Fruit fly (Drosophila melanogaster) whole organism, adult: ENCODE measurements around the gene CG44038.

ENCODE experiments used
- CG11617 ChIP-seq: fragments of 200-800 bp; sonication (Bioruptor generic); optimal IDR thresholded peaks from 2 replicates; lab custom pipeline; 2017; ENCODE audit warnings: mild to moderate bottlenecking, missing biosample characterization, missing genetic modification reagents, missing genetic modification characterization
- CG12768 ChIP-seq: fragments of 200-800 bp; sonication (Bioruptor generic); optimal IDR thresholded peaks from 2 replicates; lab custom pipeline; 2017; ENCODE audit warnings: missing biosample characterization, missing genetic modification characterization, mild to moderate bottlenecking, moderate library complexity, missing genetic modification reagents
- CG1620 ChIP-seq: fragments of 200-800 bp; sonication (Bioruptor generic); optimal IDR thresholded peaks from 2 replicates; lab custom pipeline; 2016; ENCODE audit warnings: missing biosample characterization, missing genetic modification characterization
- Clk ChIP-seq: fragments of 200-800 bp; sonication (Bioruptor generic); optimal IDR thresholded peaks from 2 replicates; lab custom pipeline; 2017; ENCODE audit warnings: missing biosample characterization, missing genetic modification characterization
- Hr96 ChIP-seq: fragments of 200-800 bp; sonication (Bioruptor generic); optimal IDR thresholded peaks from 2 replicates; lab custom pipeline; 2016; ENCODE audit warnings: missing biosample characterization, missing genetic modification characterization
- Mnt ChIP-seq: fragments of 200-800 bp; sonication (Bioruptor generic); optimal IDR thresholded peaks from 2 replicates; lab custom pipeline; 2016; ENCODE audit warnings: missing biosample characterization, mild to moderate bottlenecking, missing genetic modification characterization
- bab1 ChIP-seq: fragments of 200-800 bp; sonication (Bioruptor generic); optimal IDR thresholded peaks from 3 replicates; lab custom pipeline; 2019; ENCODE audit warnings: missing biosample characterization, mild to moderate bottlenecking, missing genetic modification characterization, moderate library complexity
- kay ChIP-seq: fragments of 200-800 bp; sonication (Bioruptor generic); peaks from one replicate; lab custom pipeline; 2016; ENCODE audit warnings: missing biosample characterization, missing genetic modification characterization, borderline replicate concordance
- ovo ChIP-seq: fragments of 200-800 bp; sonication (Bioruptor generic); optimal IDR thresholded peaks from 2 replicates; lab custom pipeline; 2016; ENCODE audit warnings: missing biosample characterization, missing genetic modification characterization
- pad ChIP-seq: fragments of 200-800 bp; sonication (Bioruptor generic); optimal IDR thresholded peaks from 3 replicates; lab custom pipeline; 2017; ENCODE audit warnings: missing biosample characterization, missing genetic modification characterization, mild to moderate bottlenecking, moderate library complexity, missing genetic modification reagents
- tj ChIP-seq: fragments of 200-800 bp; sonication (Bioruptor generic); optimal IDR thresholded peaks from 3 replicates; lab custom pipeline; 2017; ENCODE audit warnings: missing biosample characterization, mild to moderate bottlenecking, missing genetic modification characterization, moderate library complexity
- toe ChIP-seq: fragments of 200-800 bp; sonication (Bioruptor generic); optimal IDR thresholded peaks from 2 replicates; lab custom pipeline; 2016; ENCODE audit warnings: missing biosample characterization, missing genetic modification characterization

- TF ChIP-seq Mnt (GFP tag; lab: Kevin White, UChicago) (no peak), CG12768 (GFP tag; lab: Kevin White, UChicago) (no peak), kay (GFP tag; lab: Kevin White, UChicago) (no peak), ovo (GFP tag; lab: Kevin White, UChicago) (no peak), tj (GFP tag; lab: Kevin White, UChicago) (no peak), CG11617 (GFP tag; lab: Kevin White, UChicago) (no peak), Hr96 (GFP tag; lab: Kevin White, UChicago) (no peak), toe (no peak), Clk (GFP tag; lab: Kevin White, UChicago) (no peak), bab1 (no peak), CG1620 (GFP tag; lab: Kevin White, UChicago) (no peak), pad (GFP tag; lab: Kevin White, UChicago) (no peak)
Measured at dm6 chr3R:12301528-12301927, 40.8 kb downstream of the CG44038 start.
